Fruit fly (Drosophila melanogaster) Kc167 (cell line): ENCODE data around the gene CG15435.

Source experiments
- Myc ChIP-seq: fragments of >200 bp; optimal IDR thresholded peaks from 2 replicates; lab custom pipeline; 2017; ENCODE audit warnings: missing external identifiers
- Sin3A ChIP-seq: fragments of >200 bp; optimal IDR thresholded peaks from 2 replicates; lab custom pipeline; 2018; ENCODE audit warnings: missing external identifiers
- h ChIP-seq: fragments of >200 bp; optimal IDR thresholded peaks from 3 replicates; lab custom pipeline; 2018; ENCODE audit warnings: missing external identifiers
- insv ChIP-seq: fragments of >200 bp; optimal IDR thresholded peaks from 3 replicates; lab custom pipeline; 2018; ENCODE audit warnings: missing external identifiers
- psq ChIP-seq: fragments of >200 bp; optimal IDR thresholded peaks from 2 replicates; lab custom pipeline; 2017; ENCODE audit warnings: missing external identifiers
- ttk ChIP-seq: sonication (Bioruptor generic); optimal IDR thresholded peaks from 2 replicates; lab custom pipeline; 2017; ENCODE audit warnings: missing external identifiers

Gene CG15435

dm6 chr2L:4442010-4442587 lies 17.4 kb upstream of the CG15435 start, which contains the start of the genes Sfp24F and CG15432:
Gene Sfp24F, minus strand, starts transcription at chr2L:4442060.
Gene CG15432, plus strand, starts transcription at chr2L:4442320.
- TF ChIP-seq psq (lab: Kevin White, UChicago) = no peak
- TF ChIP-seq insv (lab: Kevin White, UChicago) = no peak
- no peak for TF ChIP-seq Myc

dm6 chr2L:4444457-4444856 lies 15.1 kb upstream of the CG15435 start, which contains the start of the genes morgue and Elp3:
Gene morgue, minus strand, starts transcription at chr2L:4444680.
Gene Elp3, plus strand, starts transcription at chr2L:4444732.
- TF ChIP-seq ttk = no peak
- TF ChIP-seq insv (lab: Kevin White, UChicago) = no peak
- no peak for TF ChIP-seq Myc
- TF ChIP-seq psq (lab: Kevin White, UChicago) = no peak

- no peak for TF ChIP-seq Sin3A (lab: Kevin White, UChicago)
- TF ChIP-seq psq (lab: Kevin White, UChicago) = peak; percentile 40
These were observed 10.9 kb upstream of the CG15435 start, which contains the start of gene MFS18 for dm6 chr2L:4448582-4449016. Gene MFS18, minus strand, starts transcription at chr2L:4448635.

dm6 chr2L:4452798-4453197 lies 6.7 kb upstream of the CG15435 start, which contains the start of gene CG15439:
Gene CG15439, minus strand, starts transcription at chr2L:4453038.
- TF ChIP-seq psq (lab: Kevin White, UChicago) (no peak), ttk (no peak), insv (lab: Kevin White, UChicago) (no peak), h (lab: Kevin White, UChicago) (no peak), Myc (no peak), Sin3A (lab: Kevin White, UChicago) (no peak)

DNA sequence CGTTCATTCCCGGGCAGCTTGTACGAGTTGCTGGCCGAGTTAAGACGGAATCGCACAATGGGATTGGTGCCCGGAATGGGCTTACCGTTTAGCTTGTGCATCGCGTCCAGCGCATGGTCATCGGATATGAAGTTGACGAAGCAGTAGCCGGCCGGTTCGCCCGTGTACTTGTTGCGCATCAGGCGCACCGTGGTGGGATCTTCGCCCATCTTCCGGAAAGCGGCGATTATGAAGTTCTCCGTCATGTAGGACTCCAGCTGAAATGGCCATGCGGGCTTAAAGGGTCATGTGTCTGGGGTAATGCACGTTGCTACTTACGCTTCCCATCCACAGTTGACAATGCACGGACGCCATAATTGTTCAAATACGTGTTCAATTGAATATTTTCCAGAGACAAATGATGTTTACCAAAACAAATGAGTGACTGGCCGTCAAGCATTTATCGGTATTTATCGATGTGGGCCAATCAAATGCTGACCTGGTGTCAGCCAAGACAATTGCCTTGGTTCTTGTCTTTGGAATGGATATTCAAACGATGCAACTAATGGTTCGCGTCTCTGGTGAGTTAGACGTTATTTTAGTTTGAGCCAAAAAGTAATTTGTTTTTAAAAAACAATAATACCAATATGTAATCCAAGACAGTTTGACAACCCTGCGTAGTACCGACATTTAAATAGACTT lies 5.4 kb upstream of the CG15435 start, which contains the start of the genes Secp43 and ND-B8:
Gene Secp43 (minus strand): TSS at position 445 of the 681 bp plus-strand sequence.
Gene ND-B8 (plus strand): TSS at position 618 of the 681 bp plus-strand sequence.
- TF ChIP-seq h (lab: Kevin White, UChicago) = no peak
- no peak for TF ChIP-seq ttk
- TF ChIP-seq insv (lab: Kevin White, UChicago) = no peak
- no peak for TF ChIP-seq Myc
- TF ChIP-seq psq (lab: Kevin White, UChicago) = no peak
- TF ChIP-seq Sin3A (lab: Kevin White, UChicago) = no peak

dm6 chr2L:4456539-4456994 lies 3.0 kb upstream of the CG15435 start, which contains the start of gene Gs1l:
Gene Gs1l, minus strand, starts transcription at chr2L:4456807.
- TF ChIP-seq Sin3A (lab: Kevin White, UChicago) (no peak), ttk (no peak), psq (lab: Kevin White, UChicago) (no peak), h (lab: Kevin White, UChicago) (no peak), insv (lab: Kevin White, UChicago) (no peak), Myc (no peak)

DNA sequence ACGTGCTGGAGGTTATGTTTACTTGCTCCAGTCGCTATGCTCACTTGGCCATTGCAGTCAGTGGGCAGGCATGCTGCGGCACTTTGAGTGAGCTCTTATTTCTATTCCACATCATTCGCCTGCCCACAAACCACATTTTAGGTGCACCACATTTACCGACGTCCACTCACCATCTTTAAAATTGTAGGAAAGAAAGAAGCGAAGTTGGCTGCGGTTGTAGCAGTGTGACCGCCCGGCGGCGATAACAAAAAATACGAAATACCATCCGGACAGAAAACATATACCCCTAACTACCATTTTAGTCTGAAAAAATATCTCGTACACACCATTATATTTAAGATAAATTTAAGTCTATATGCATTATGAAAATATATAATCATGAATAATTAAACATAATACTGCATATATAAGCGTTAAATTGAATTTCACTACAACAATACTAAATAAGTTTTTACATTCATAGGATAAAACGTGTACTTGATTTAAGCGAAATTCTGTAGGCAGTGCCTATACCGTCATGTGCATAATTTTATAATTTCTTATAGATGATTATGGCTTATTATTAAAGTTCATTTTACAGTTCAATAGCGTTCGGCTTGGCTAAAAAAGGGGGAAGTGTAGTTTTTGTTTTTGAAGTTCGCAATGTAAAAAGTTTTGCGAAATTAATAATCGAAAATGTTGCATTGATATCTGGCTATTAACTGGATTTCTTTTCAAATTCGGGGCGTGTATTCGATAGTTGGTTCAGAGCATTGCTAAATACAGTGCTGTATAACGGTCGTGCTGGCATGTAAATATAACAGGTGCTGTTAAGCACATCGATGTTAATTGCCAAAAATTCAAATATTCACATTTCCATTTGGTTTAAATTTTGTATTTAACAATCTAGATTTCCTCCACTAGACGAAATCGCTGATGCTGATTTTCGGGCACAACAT lies 1.1 kb upstream of the CG15435 start, which contains the start of gene RpL27A:
Gene RpL27A (minus strand): TSS at position 246 of the 938 bp plus-strand sequence.
- no peak for TF ChIP-seq insv (lab: Kevin White, UChicago)
- TF ChIP-seq h (lab: Kevin White, UChicago) = no peak
- TF ChIP-seq Myc = no peak
- no peak for TF ChIP-seq psq (lab: Kevin White, UChicago)
- TF ChIP-seq Sin3A (lab: Kevin White, UChicago) = no peak
- TF ChIP-seq ttk = no peak

dm6 chr2L:4463323-4463722 lies 3.8 kb downstream of the CG15435 start, which contains the start of the genes CG15443 and Paris:
Gene CG15443, minus strand, starts transcription at chr2L:4463447.
Gene Paris, plus strand, starts transcription at chr2L:4463611.
- TF ChIP-seq insv (lab: Kevin White, UChicago) (no peak), h (lab: Kevin White, UChicago) (no peak), Sin3A (lab: Kevin White, UChicago) (no peak), ttk (no peak), psq (lab: Kevin White, UChicago) (no peak), Myc (no peak)

- no peak for TF ChIP-seq h (lab: Kevin White, UChicago)
- TF ChIP-seq insv (lab: Kevin White, UChicago) = no peak
- TF ChIP-seq Sin3A (lab: Kevin White, UChicago) = no peak
- TF ChIP-seq Myc = no peak
- TF ChIP-seq psq (lab: Kevin White, UChicago) = no peak
- no peak for TF ChIP-seq ttk
These were observed 5.4 kb downstream of the CG15435 start, which contains the start of gene FIG4 for dm6 chr2L:4464946-4465345. Gene FIG4, plus strand, starts transcription at chr2L:4465174.

DNA sequence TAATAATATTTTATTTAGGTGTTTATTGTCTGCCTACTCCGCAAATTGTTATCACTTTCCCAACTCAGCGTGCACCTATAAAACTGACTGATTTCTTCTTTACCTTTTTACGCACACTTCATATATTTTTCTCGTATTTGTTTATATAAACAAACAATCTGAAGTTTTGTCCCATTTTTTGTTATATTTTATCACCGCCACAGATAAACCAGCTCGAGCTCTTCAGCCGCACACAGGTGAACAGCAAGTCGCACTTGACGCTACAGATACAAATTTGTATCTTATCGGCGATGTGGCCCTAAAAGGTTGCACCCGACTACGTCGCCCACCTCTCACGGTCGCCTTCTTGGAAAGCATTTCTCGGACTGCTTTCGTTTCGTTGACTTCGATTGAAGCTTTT lies 15.9 kb downstream of the CG15435 start:
- TF ChIP-seq ttk (no peak), h (lab: Kevin White, UChicago) (no peak), Sin3A (lab: Kevin White, UChicago) (no peak), Myc (no peak), psq (lab: Kevin White, UChicago) (no peak), insv (lab: Kevin White, UChicago) (no peak)

DNA sequence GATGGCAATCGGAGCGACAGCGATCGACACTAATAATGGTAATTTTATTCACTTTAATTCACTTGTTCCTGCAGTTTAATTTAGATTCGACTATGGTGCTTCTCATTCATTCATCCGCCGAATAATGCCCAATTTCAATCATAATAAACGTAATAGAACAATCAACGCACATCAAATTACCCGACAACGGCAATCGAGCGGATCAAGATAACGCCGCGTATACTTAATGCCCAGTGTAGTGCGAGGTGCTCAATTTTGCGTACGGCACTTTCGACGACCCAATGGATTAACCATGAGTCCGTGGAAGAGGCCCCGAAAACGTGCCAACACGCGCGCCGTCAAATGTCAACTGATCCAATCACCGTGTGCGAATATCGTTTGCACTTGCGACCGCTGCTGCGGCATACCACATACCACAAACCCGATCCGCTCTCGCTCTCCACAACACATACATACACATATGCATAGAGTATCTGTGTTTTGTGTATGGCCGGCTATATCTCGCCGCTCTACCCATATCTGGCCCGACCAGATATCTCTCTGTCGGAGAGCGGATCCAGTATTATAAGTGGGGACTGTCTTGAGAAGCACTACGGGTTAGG lies 17.2 kb downstream of the CG15435 start, which contains the start of gene ine:
Gene ine (minus strand): TSS at position 351 of the 602 bp plus-strand sequence.
- TF ChIP-seq insv (lab: Kevin White, UChicago) = no peak
- TF ChIP-seq h (lab: Kevin White, UChicago) = no peak
- no peak for TF ChIP-seq Myc
- no peak for TF ChIP-seq ttk
- no peak for TF ChIP-seq Sin3A (lab: Kevin White, UChicago)
- no peak for TF ChIP-seq psq (lab: Kevin White, UChicago)
